Worm (Caenorhabditis elegans) whole organism, L3 larva: ENCODE data around the gene nhr-242.

ENCODE experiments used
- R02D3.7 ChIP-seq: fragments of 150-350 bp; optimal IDR thresholded peaks from 2 replicates; lab custom pipeline; 2014; ENCODE audit warnings: missing biosample characterization, missing genetic modification characterization
- ZK546.5 ChIP-seq: sonication (generic microtip); optimal IDR thresholded peaks from 2 replicates; lab custom pipeline; 2017; ENCODE audit warnings: missing biosample characterization, missing genetic modification characterization
- aly-2 ChIP-seq: fragments of 150-350 bp; optimal IDR thresholded peaks from 2 replicates; lab custom pipeline; 2014; ENCODE audit warnings: missing biosample characterization, missing genetic modification characterization
- ama-1 ChIP-seq: fragments of 150-350 bp; optimal IDR thresholded peaks from 2 replicates; lab custom pipeline; 2018
- ceh-16 ChIP-seq: sonication (generic microtip); optimal IDR thresholded peaks from 2 replicates; lab custom pipeline; 2017; ENCODE audit warnings: missing biosample characterization, missing genetic modification characterization
- ceh-28 ChIP-seq: fragments of 150-350 bp; optimal IDR thresholded peaks from 2 replicates; lab custom pipeline; 2014; ENCODE audit warnings: missing biosample characterization, missing genetic modification reagents, missing genetic modification characterization
- ceh-9 ChIP-seq: sonication (generic microtip); optimal IDR thresholded peaks from 2 replicates; lab custom pipeline; 2018; ENCODE audit warnings: missing biosample characterization, missing genetic modification characterization
- daf-12 ChIP-seq: fragments of 150-350 bp; optimal IDR thresholded peaks from 2 replicates; lab custom pipeline; 2014; ENCODE audit warnings: missing biosample characterization, missing genetic modification reagents, missing genetic modification characterization
- egl-27 ChIP-seq: sonication (generic microtip); optimal IDR thresholded peaks from 4 replicates; lab custom pipeline; 2017; ENCODE audit warnings: missing biosample characterization, missing genetic modification reagents, missing genetic modification characterization
- egl-5 ChIP-seq: fragments of 150-350 bp; optimal IDR thresholded peaks from 2 replicates; lab custom pipeline; 2017; ENCODE audit warnings: missing biosample characterization, missing genetic modification reagents, missing genetic modification characterization, inconsistent platforms
- elt-1 ChIP-seq: fragments of 150-350 bp; optimal IDR thresholded peaks from 2 replicates; lab custom pipeline; 2014; ENCODE audit warnings: missing biosample characterization, missing genetic modification characterization
- elt-2 ChIP-seq: sonication (generic microtip); optimal IDR thresholded peaks from 2 replicates; lab custom pipeline; 2016; ENCODE audit warnings: missing genetic modification reagents, mild to moderate bottlenecking, missing genetic modification characterization, missing compliant biosample characterization
- elt-3 ChIP-seq, 3 experiments: fragments of 150-350 bp in 1 of 3; sonication (generic microtip) in 2 of 3; optimal IDR thresholded peaks; 2 replicates in 2 of 3; 4 replicates in 1 of 3; lab custom pipeline; 2014 to 2017; ENCODE audit warnings: missing biosample characterization in 3 of 3, missing genetic modification characterization in 3 of 3
- fkh-10 ChIP-seq: sonication (generic microtip); optimal IDR thresholded peaks from 2 replicates; lab custom pipeline; 2017; ENCODE audit warnings: missing biosample characterization, missing genetic modification reagents, missing genetic modification characterization
- fkh-2 ChIP-seq: fragments of 150-350 bp; optimal IDR thresholded peaks from 2 replicates; lab custom pipeline; 2014; ENCODE audit warnings: missing biosample characterization, missing genetic modification reagents, missing genetic modification characterization
- hmg-11 ChIP-seq: sonication (generic microtip); optimal IDR thresholded peaks from 2 replicates; lab custom pipeline; 2016; ENCODE audit warnings: missing genetic modification characterization, missing compliant biosample characterization
- jun-1 ChIP-seq: fragments of 150-350 bp; optimal IDR thresholded peaks from 2 replicates; lab custom pipeline; 2014; ENCODE audit warnings: missing biosample characterization, missing genetic modification reagents, missing genetic modification characterization
- lin-15B ChIP-seq: fragments of 150-350 bp; optimal IDR thresholded peaks from 2 replicates; lab custom pipeline; 2014; ENCODE audit warnings: missing biosample characterization, missing genetic modification characterization
- lin-39 ChIP-seq: fragments of 150-350 bp; optimal IDR thresholded peaks from 2 replicates; lab custom pipeline; 2018; ENCODE audit warnings: missing biosample characterization, missing genetic modification reagents, missing genetic modification characterization
- lsy-12 ChIP-seq: sonication (generic microtip); optimal IDR thresholded peaks from 2 replicates; lab custom pipeline; 2016; ENCODE audit warnings: mild to moderate bottlenecking, missing genetic modification characterization, missing compliant biosample characterization
- mdl-1 ChIP-seq: fragments of 150-350 bp; optimal IDR thresholded peaks from 2 replicates; lab custom pipeline; 2014; ENCODE audit warnings: missing biosample characterization, missing genetic modification characterization
- mml-1 ChIP-seq: fragments of 150-350 bp; sonication (generic microtip); optimal IDR thresholded peaks from 3 replicates; lab custom pipeline; 2014; ENCODE audit warnings: missing biosample characterization, missing genetic modification characterization
- nfya-1 ChIP-seq: sonication (generic microtip); optimal IDR thresholded peaks from 2 replicates; lab custom pipeline; 2017; ENCODE audit warnings: missing genetic modification characterization, mild to moderate bottlenecking, missing compliant biosample characterization, antibody characterized with exemption, moderate library complexity; ENCODE audit not compliant: insufficient read depth
- nhr-11 ChIP-seq: fragments of 150-350 bp; optimal IDR thresholded peaks from 2 replicates; lab custom pipeline; 2014; ENCODE audit warnings: missing biosample characterization, missing genetic modification characterization
- nhr-12 ChIP-seq: fragments of 150-350 bp; optimal IDR thresholded peaks from 2 replicates; lab custom pipeline; 2014; ENCODE audit warnings: missing biosample characterization, missing genetic modification characterization
- nhr-23 ChIP-seq: fragments of 150-350 bp; optimal IDR thresholded peaks from 2 replicates; lab custom pipeline; 2014; ENCODE audit warnings: missing biosample characterization, missing genetic modification reagents, missing genetic modification characterization
- nhr-237 ChIP-seq: fragments of 150-350 bp; optimal IDR thresholded peaks from 2 replicates; lab custom pipeline; 2014; ENCODE audit warnings: missing biosample characterization, missing genetic modification characterization
- nhr-25 ChIP-seq: sonication (generic microtip); optimal IDR thresholded peaks from 2 replicates; lab custom pipeline; 2017; ENCODE audit warnings: missing biosample characterization, missing genetic modification characterization
- nhr-28 ChIP-seq: fragments of 150-350 bp; optimal IDR thresholded peaks from 2 replicates; lab custom pipeline; 2014; ENCODE audit warnings: missing biosample characterization, missing genetic modification characterization
- nhr-43 ChIP-seq: sonication (generic microtip); optimal IDR thresholded peaks from 2 replicates; lab custom pipeline; 2016; ENCODE audit warnings: mild to moderate bottlenecking, missing genetic modification characterization, missing compliant biosample characterization; ENCODE audit not compliant: poor library complexity, severe bottlenecking
- nhr-67 ChIP-seq: fragments of 150-350 bp; optimal IDR thresholded peaks from 2 replicates; lab custom pipeline; 2014; ENCODE audit warnings: missing biosample characterization, missing genetic modification characterization
- nhr-76 ChIP-seq: fragments of 150-350 bp; sonication (generic microtip); optimal IDR thresholded peaks from 5 replicates; lab custom pipeline; 2014; ENCODE audit warnings: missing biosample characterization, missing genetic modification characterization
- nhr-77 ChIP-seq: fragments of 150-350 bp; optimal IDR thresholded peaks from 2 replicates; lab custom pipeline; 2014; ENCODE audit warnings: missing biosample characterization, missing genetic modification characterization
- pha-4 ChIP-seq: fragments of 150-350 bp; optimal IDR thresholded peaks from 2 replicates; lab custom pipeline; 2014; ENCODE audit warnings: missing biosample characterization, missing genetic modification reagents, missing genetic modification characterization
- pqm-1 ChIP-seq: fragments of 150-350 bp; optimal IDR thresholded peaks from 2 replicates; lab custom pipeline; 2017; ENCODE audit warnings: missing biosample characterization, missing genetic modification characterization, inconsistent platforms
- sea-2 ChIP-seq: fragments of 150-350 bp; sonication (generic microtip); optimal IDR thresholded peaks from 4 replicates; lab custom pipeline; 2014; ENCODE audit warnings: missing biosample characterization, missing genetic modification reagents, missing genetic modification characterization
- skn-1 ChIP-seq: fragments of 150-350 bp; optimal IDR thresholded peaks from 2 replicates; lab custom pipeline; 2014; ENCODE audit warnings: missing biosample characterization, missing genetic modification characterization
- snpc-4 ChIP-seq: fragments of 150-350 bp; optimal IDR thresholded peaks from 2 replicates; lab custom pipeline; 2014; ENCODE audit warnings: missing biosample characterization, missing genetic modification characterization
- tbx-2 ChIP-seq: sonication (generic microtip); optimal IDR thresholded peaks from 2 replicates; lab custom pipeline; 2016; ENCODE audit warnings: mild to moderate bottlenecking, missing genetic modification characterization, missing compliant biosample characterization
- unc-39 ChIP-seq: sonication (generic microtip); optimal IDR thresholded peaks from 4 replicates; lab custom pipeline; 2017; ENCODE audit warnings: missing biosample characterization, missing genetic modification characterization
- unc-62 ChIP-seq: fragments of 150-350 bp; sonication (generic microtip); optimal IDR thresholded peaks from 4 replicates; lab custom pipeline; 2014; ENCODE audit warnings: missing biosample characterization, missing genetic modification reagents, missing genetic modification characterization
- zag-1 ChIP-seq: fragments of 150-350 bp; optimal IDR thresholded peaks from 2 replicates; lab custom pipeline; 2014; ENCODE audit warnings: missing biosample characterization, missing genetic modification characterization
- ztf-11 ChIP-seq: fragments of 150-350 bp; optimal IDR thresholded peaks from 2 replicates; lab custom pipeline; 2014; ENCODE audit warnings: missing biosample characterization, missing genetic modification characterization
- ztf-4 ChIP-seq: fragments of 150-350 bp; optimal IDR thresholded peaks from 2 replicates; lab custom pipeline; 2014; ENCODE audit warnings: missing biosample characterization, missing genetic modification characterization

Gene nhr-242

ce11 chrIV:2603556-2604021, 22.2 kb upstream of the nhr-242 start:
- TF ChIP-seq nhr-77: no peak
- TF ChIP-seq R02D3.7: no peak
- no peak for TF ChIP-seq unc-62 (GFP tag; lab: Kevin White, UChicago)
- no peak for TF ChIP-seq ZK546.5 (tag; lab: Kevin White, UChicago)
- TF ChIP-seq lin-15B (tag; lab: Kevin White, UChicago): no peak
- TF ChIP-seq lin-39 (tag; lab: Kevin White, UChicago): no peak
- TF ChIP-seq ceh-28: no peak
- no peak for TF ChIP-seq sea-2
- TF ChIP-seq nhr-28 (tag; lab: Kevin White, UChicago): no peak
- TF ChIP-seq lsy-12 (tag; lab: Kevin White, UChicago): no peak
- peak; percentile 87 for TF ChIP-seq ama-1 (lab: Kevin White, UChicago)
- TF ChIP-seq nhr-25 (tag; lab: Kevin White, UChicago): peak; percentile 22
- no peak for TF ChIP-seq ztf-11
- TF ChIP-seq nhr-76 (tag; lab: Kevin White, UChicago): no peak
- TF ChIP-seq nhr-12 (tag; lab: Kevin White, UChicago): no peak
- no peak for TF ChIP-seq nhr-237 (tag; lab: Kevin White, UChicago)
- TF ChIP-seq unc-39 (tag; lab: Kevin White, UChicago): no peak
- TF ChIP-seq nfya-1: peak; percentile 32
- no peak for TF ChIP-seq ztf-4
- no peak for TF ChIP-seq elt-3 (tag; optimal IDR thresholded peaks at IDR 0.05; lab: Kevin White, UChicago)
- TF ChIP-seq daf-12 (tag; lab: Kevin White, UChicago): no peak
- TF ChIP-seq egl-5 (tag; lab: Kevin White, UChicago): peak; percentile 43
- no peak for TF ChIP-seq mdl-1
- TF ChIP-seq skn-1 (tag; lab: Kevin White, UChicago): no peak
- TF ChIP-seq nhr-23 (tag; lab: Kevin White, UChicago): peak; percentile 11
- no peak for TF ChIP-seq jun-1 (tag; lab: Kevin White, UChicago)
- TF ChIP-seq fkh-10 (GFP tag; lab: Kevin White, UChicago): no peak
- no peak for TF ChIP-seq nhr-67 (tag; lab: Kevin White, UChicago)
- TF ChIP-seq fkh-2: no peak
- peak; percentile 61 for TF ChIP-seq pha-4
- TF ChIP-seq ceh-16 (tag; lab: Kevin White, UChicago): no peak
- TF ChIP-seq, all 47 proteins: peak for 6

ce11 chrIV:2602862-2603189, 21.4 kb upstream of the nhr-242 start:
- TF ChIP-seq mml-1 (tag; lab: Kevin White, UChicago) (no peak), nhr-237 (tag; lab: Kevin White, UChicago) (no peak), nhr-76 (tag; lab: Kevin White, UChicago) (no peak), snpc-4 (tag; lab: Kevin White, UChicago) (no peak), elt-1 (tag; lab: Kevin White, UChicago) (no peak), lin-39 (tag; lab: Kevin White, UChicago) (no peak), ama-1 (lab: Kevin White, UChicago) (no peak), nhr-67 (tag; lab: Kevin White, UChicago) (no peak), skn-1 (tag; lab: Kevin White, UChicago) (no peak), pqm-1 (tag; lab: Kevin White, UChicago) (no peak), elt-2 (tag; lab: Kevin White, UChicago) (no peak), sea-2 (no peak), nfya-1 (no peak), fkh-10 (GFP tag; lab: Kevin White, UChicago) (no peak)

- peak; percentile 97 for TF ChIP-seq lsy-12 (tag; lab: Kevin White, UChicago)
- peak; percentile 96 for TF ChIP-seq ama-1 (lab: Kevin White, UChicago)
- peak; percentile 90 for TF ChIP-seq ztf-4
- peak; percentile 55 for TF ChIP-seq fkh-10 (GFP tag; lab: Kevin White, UChicago)
- peak; percentile 99 for TF ChIP-seq pha-4
- peak; percentile 79 for TF ChIP-seq egl-27
- TF ChIP-seq nhr-23 (tag; lab: Kevin White, UChicago): peak; percentile 99
- TF ChIP-seq nhr-237 (tag; lab: Kevin White, UChicago): no peak
- no peak for TF ChIP-seq ceh-9
- peak; percentile 47 for TF ChIP-seq zag-1 (tag; lab: Kevin White, UChicago)
- peak; percentile 98 for TF ChIP-seq nhr-43 (tag; lab: Kevin White, UChicago)
- peak; percentile 97 for TF ChIP-seq pqm-1 (tag; lab: Kevin White, UChicago)
- TF ChIP-seq mml-1 (tag; lab: Kevin White, UChicago): peak; percentile 86
- peak; percentile 70 for TF ChIP-seq R02D3.7
- TF ChIP-seq nhr-28 (tag; lab: Kevin White, UChicago): peak; percentile 72
- no peak for TF ChIP-seq aly-2
- TF ChIP-seq nhr-25 (tag; lab: Kevin White, UChicago): peak; percentile 99
- TF ChIP-seq lin-39 (tag; lab: Kevin White, UChicago): peak; percentile 73
- TF ChIP-seq nhr-11 (tag; lab: Kevin White, UChicago): peak; percentile 91
- TF ChIP-seq jun-1 (tag; lab: Kevin White, UChicago): peak; percentile 99
- peak; percentile 90 for TF ChIP-seq mdl-1
- peak; percentile 44 to 83 (median 80) for TF ChIP-seq elt-3 (tag; optimal IDR thresholded peaks at IDR 0.05; lab: Kevin White, UChicago)
- TF ChIP-seq daf-12 (tag; lab: Kevin White, UChicago): no peak
- no peak for TF ChIP-seq unc-39 (tag; lab: Kevin White, UChicago)
- TF ChIP-seq unc-62 (GFP tag; lab: Kevin White, UChicago): peak; percentile 86
- TF ChIP-seq tbx-2 (tag; lab: Kevin White, UChicago): peak; percentile 81
- TF ChIP-seq nhr-67 (tag; lab: Kevin White, UChicago): no peak
- peak; percentile 60 for TF ChIP-seq elt-1 (tag; lab: Kevin White, UChicago)
- peak; percentile 84 for TF ChIP-seq snpc-4 (tag; lab: Kevin White, UChicago)
- TF ChIP-seq ceh-16 (tag; lab: Kevin White, UChicago): no peak
- peak; percentile 91 for TF ChIP-seq hmg-11 (tag; lab: Kevin White, UChicago)
Observed at ce11 chrIV:2601988-2602861, 20.8 kb upstream of the nhr-242 start.
